Fruit fly (Drosophila melanogaster): ENCODE results near the gene prtp.
"Not testable (repeated sequence)": the region's sequence is repeated elsewhere in the genome, so short reads cannot be mapped to it uniquely, and the experiment has no call there.

The prtp gene

dm6 chrX:11729993-11730392, 13.4 kb downstream of the prtp start:
- TF ChIP-seq CG5204 (GFP tag; optimal IDR thresholded peaks at IDR 0.05), result peak; percentile 57
- peak; percentile 6 for TF ChIP-seq pad (GFP tag; optimal IDR thresholded peaks at IDR 0.05)
- peak; percentile 35 for TF ChIP-seq Hr96 (GFP tag; optimal IDR thresholded peaks at IDR 0.05)
- TF ChIP-seq Clk (GFP tag; optimal IDR thresholded peaks at IDR 0.05), result no peak
- TF ChIP-seq CG7045 (GFP tag; optimal IDR thresholded peaks at IDR 0.05), result peak; percentile 58
- TF ChIP-seq CG14711 (tag; optimal IDR thresholded peaks at IDR 0.05), result no peak
- no peak for TF ChIP-seq cic (GFP tag; optimal IDR thresholded peaks at IDR 0.05)
- peak; percentile 23 for TF ChIP-seq CG7101 (tag; optimal IDR thresholded peaks at IDR 0.05)
- no peak for TF ChIP-seq bab1 (GFP tag; optimal IDR thresholded peaks at IDR 0.05)
- no peak for TF ChIP-seq ovo (GFP tag; optimal IDR thresholded peaks at IDR 0.05)
- peak; percentile 38 for TF ChIP-seq CG12768 (GFP tag; optimal IDR thresholded peaks at IDR 0.05)
- TF ChIP-seq CG1620 (GFP tag; optimal IDR thresholded peaks at IDR 0.05), result no peak
- no peak for TF ChIP-seq toe (GFP tag; optimal IDR thresholded peaks at IDR 0.05)
- no peak for TF ChIP-seq kay (GFP tag; ENCODE audit: borderline replicate concordance)
- TF ChIP-seq Crg-1 (GFP tag; optimal IDR thresholded peaks at IDR 0.05), result no peak
- peak; percentile 3 for TF ChIP-seq tj (GFP tag; optimal IDR thresholded peaks at IDR 0.05)
- no peak for TF ChIP-seq cnc (optimal IDR thresholded peaks at IDR 0.05)
- TF ChIP-seq CG33017 (tag; optimal IDR thresholded peaks at IDR 0.05), result no peak
- peak; percentile 16 for TF ChIP-seq CG11617 (GFP tag; optimal IDR thresholded peaks at IDR 0.05)
- TF ChIP-seq Mnt (GFP tag; optimal IDR thresholded peaks at IDR 0.05), result no peak

- TF ChIP-seq toe (GFP tag; optimal IDR thresholded peaks at IDR 0.05) (no peak), ovo (GFP tag; optimal IDR thresholded peaks at IDR 0.05) (no peak), Clk (GFP tag; optimal IDR thresholded peaks at IDR 0.05) (no peak), kay (GFP tag; ENCODE audit: borderline replicate concordance) (no peak), CG1620 (GFP tag; optimal IDR thresholded peaks at IDR 0.05) (no peak), CG11617 (GFP tag; optimal IDR thresholded peaks at IDR 0.05) (no peak), Mnt (GFP tag; optimal IDR thresholded peaks at IDR 0.05) (no peak), CG5204 (GFP tag; optimal IDR thresholded peaks at IDR 0.05) (no peak), bab1 (GFP tag; optimal IDR thresholded peaks at IDR 0.05) (no peak), cnc (optimal IDR thresholded peaks at IDR 0.05) (no peak), CG7101 (tag; optimal IDR thresholded peaks at IDR 0.05) (no peak), Crg-1 (GFP tag; optimal IDR thresholded peaks at IDR 0.05) (no peak), CG12768 (GFP tag; optimal IDR thresholded peaks at IDR 0.05) (no peak), CG14711 (tag; optimal IDR thresholded peaks at IDR 0.05) (no peak), CG33017 (tag; optimal IDR thresholded peaks at IDR 0.05) (no peak), pad (GFP tag; optimal IDR thresholded peaks at IDR 0.05) (no peak)
Observed at dm6 chrX:11731665-11732064, 15.1 kb downstream of the prtp start, which contains the start of gene inaF-C. inaF-C (minus strand) TSS chrX:11731765.

dm6 chrX:11732670-11733069, 16.1 kb downstream of the prtp start, which contains the start of gene inaF-B:
inaF-B (minus strand) TSS chrX:11732770.
- TF ChIP-seq CG7101 (tag; optimal IDR thresholded peaks at IDR 0.05) (no peak), Mnt (GFP tag; optimal IDR thresholded peaks at IDR 0.05) (no peak), CG12768 (GFP tag; optimal IDR thresholded peaks at IDR 0.05) (no peak), toe (GFP tag; optimal IDR thresholded peaks at IDR 0.05) (no peak), Hr96 (GFP tag; optimal IDR thresholded peaks at IDR 0.05) (no peak)

dm6 chrX:11733795-11734194, 17.2 kb downstream of the prtp start, which contains the start of gene inaF-A:
inaF-A (minus strand) TSS chrX:11733895.
- TF ChIP-seq Hr96 (GFP tag; optimal IDR thresholded peaks at IDR 0.05) (no peak), pad (GFP tag; optimal IDR thresholded peaks at IDR 0.05) (no peak), toe (GFP tag; optimal IDR thresholded peaks at IDR 0.05) (no peak), CG11617 (GFP tag; optimal IDR thresholded peaks at IDR 0.05) (no peak), bab1 (GFP tag; optimal IDR thresholded peaks at IDR 0.05) (no peak)

DNA sequence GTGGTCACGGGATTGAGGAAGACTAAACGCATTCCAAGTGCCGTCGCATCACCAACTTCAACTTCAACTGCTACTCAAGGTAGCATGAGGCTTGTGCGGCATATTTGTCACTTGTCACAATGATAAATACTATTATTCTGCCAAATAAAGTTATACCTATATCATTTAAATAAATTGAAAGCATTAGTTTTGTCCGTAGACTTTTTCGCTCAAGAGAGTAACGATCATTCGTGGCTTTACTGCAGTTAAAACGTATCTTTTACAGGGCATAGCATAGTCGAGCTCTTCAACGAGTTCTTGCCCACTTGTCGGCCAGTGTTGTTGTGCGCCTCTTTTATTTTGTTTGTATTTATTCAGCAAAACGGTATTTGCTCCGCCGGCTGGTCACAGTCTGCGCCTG, 19.9 kb downstream of the prtp start:
- TF ChIP-seq Crg-1 (GFP tag; optimal IDR thresholded peaks at IDR 0.05) (no peak), cnc (optimal IDR thresholded peaks at IDR 0.05) (no peak), CG11617 (GFP tag; optimal IDR thresholded peaks at IDR 0.05) (no peak), Clk (GFP tag; optimal IDR thresholded peaks at IDR 0.05) (no peak), Hr96 (GFP tag; optimal IDR thresholded peaks at IDR 0.05) (no peak), toe (GFP tag; optimal IDR thresholded peaks at IDR 0.05) (no peak), ovo (GFP tag; optimal IDR thresholded peaks at IDR 0.05) (no peak), CG1620 (GFP tag; optimal IDR thresholded peaks at IDR 0.05) (no peak), CG5204 (GFP tag; optimal IDR thresholded peaks at IDR 0.05) (no peak), CG7045 (GFP tag; optimal IDR thresholded peaks at IDR 0.05) (no peak), CG14711 (tag; optimal IDR thresholded peaks at IDR 0.05) (no peak), CG12768 (GFP tag; optimal IDR thresholded peaks at IDR 0.05) (no peak), tj (GFP tag; optimal IDR thresholded peaks at IDR 0.05) (no peak), bab1 (GFP tag; optimal IDR thresholded peaks at IDR 0.05) (no peak), cic (GFP tag; optimal IDR thresholded peaks at IDR 0.05) (no peak), Mnt (GFP tag; optimal IDR thresholded peaks at IDR 0.05) (no peak), CG7101 (tag; optimal IDR thresholded peaks at IDR 0.05) (no peak), pad (GFP tag; optimal IDR thresholded peaks at IDR 0.05) (no peak), kay (GFP tag; ENCODE audit: borderline replicate concordance) (no peak)

DNA sequence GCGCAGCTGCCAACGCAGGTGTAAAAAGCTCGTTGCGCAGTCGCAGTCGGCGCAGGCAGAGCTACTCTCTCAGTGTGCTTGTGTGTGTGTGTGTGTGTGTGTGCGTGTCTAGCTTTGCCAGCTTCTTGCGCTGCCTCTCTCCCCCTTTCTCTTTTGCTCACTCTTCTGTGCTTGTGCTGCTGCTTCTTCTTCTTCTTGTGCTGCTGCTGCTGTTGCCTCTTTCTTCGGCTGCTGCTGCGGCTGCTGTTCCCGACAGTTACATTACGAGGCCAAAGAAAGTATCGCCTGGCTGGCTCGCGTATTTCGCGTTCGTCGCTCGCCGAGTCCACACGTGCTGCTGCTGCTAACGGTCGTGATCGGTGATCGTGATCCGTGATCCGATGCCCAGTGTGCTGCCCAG, 37.4 kb downstream of the prtp start, which contains the start of gene m:
TSS of gene m (plus strand) at position 301 of the 400 bp plus-strand sequence.
- not testable (repeated sequence) for TF ChIP-seq CG1620 (GFP tag; optimal IDR thresholded peaks at IDR 0.05); CG14711 (tag; optimal IDR thresholded peaks at IDR 0.05); Hr96 (GFP tag; optimal IDR thresholded peaks at IDR 0.05)

dm6 chrX:11756892-11757291, 40.3 kb downstream of the prtp start:
- no peak for TF ChIP-seq Hr96 (GFP tag; optimal IDR thresholded peaks at IDR 0.05)
- no peak for TF ChIP-seq tj (GFP tag; optimal IDR thresholded peaks at IDR 0.05)
- TF ChIP-seq ovo (GFP tag; optimal IDR thresholded peaks at IDR 0.05), result no peak
- TF ChIP-seq CG14711 (tag; optimal IDR thresholded peaks at IDR 0.05), result no peak
- no peak for TF ChIP-seq CG1620 (GFP tag; optimal IDR thresholded peaks at IDR 0.05)
- no peak for TF ChIP-seq CG7101 (tag; optimal IDR thresholded peaks at IDR 0.05)
- no peak for TF ChIP-seq CG5204 (GFP tag; optimal IDR thresholded peaks at IDR 0.05)
- TF ChIP-seq bab1 (GFP tag; optimal IDR thresholded peaks at IDR 0.05), result no peak
- TF ChIP-seq Clk (GFP tag; optimal IDR thresholded peaks at IDR 0.05), result no peak
- TF ChIP-seq cic (GFP tag; optimal IDR thresholded peaks at IDR 0.05), result no peak
- no peak for TF ChIP-seq cnc (optimal IDR thresholded peaks at IDR 0.05)
- TF ChIP-seq Mnt (GFP tag; optimal IDR thresholded peaks at IDR 0.05), result no peak
- TF ChIP-seq CG12768 (GFP tag; optimal IDR thresholded peaks at IDR 0.05), result no peak
